Worm (Caenorhabditis elegans) whole organism, L3 larva: ENCODE data around the gene txt-1.

Experiments used
- aly-2 ChIP-seq: fragments of 150-350 bp; optimal IDR thresholded peaks from 2 replicates; lab custom pipeline; 2014; ENCODE audit warnings: missing biosample characterization, missing genetic modification characterization
- ama-1 ChIP-seq: fragments of 150-350 bp; optimal IDR thresholded peaks from 2 replicates; lab custom pipeline; 2018
- ceh-16 ChIP-seq: sonication (generic microtip); optimal IDR thresholded peaks from 2 replicates; lab custom pipeline; 2017; ENCODE audit warnings: missing biosample characterization, missing genetic modification characterization
- ceh-28 ChIP-seq: fragments of 150-350 bp; optimal IDR thresholded peaks from 2 replicates; lab custom pipeline; 2014; ENCODE audit warnings: missing biosample characterization, missing genetic modification reagents, missing genetic modification characterization
- ceh-9 ChIP-seq: sonication (generic microtip); optimal IDR thresholded peaks from 2 replicates; lab custom pipeline; 2018; ENCODE audit warnings: missing biosample characterization, missing genetic modification characterization
- nhr-23 ChIP-seq: fragments of 150-350 bp; optimal IDR thresholded peaks from 2 replicates; lab custom pipeline; 2014; ENCODE audit warnings: missing biosample characterization, missing genetic modification reagents, missing genetic modification characterization
- nhr-76 ChIP-seq: fragments of 150-350 bp; sonication (generic microtip); optimal IDR thresholded peaks from 5 replicates; lab custom pipeline; 2014; ENCODE audit warnings: missing biosample characterization, missing genetic modification characterization
- nhr-77 ChIP-seq: fragments of 150-350 bp; optimal IDR thresholded peaks from 2 replicates; lab custom pipeline; 2014; ENCODE audit warnings: missing biosample characterization, missing genetic modification characterization
- pha-4 ChIP-seq: fragments of 150-350 bp; optimal IDR thresholded peaks from 2 replicates; lab custom pipeline; 2014; ENCODE audit warnings: missing biosample characterization, missing genetic modification reagents, missing genetic modification characterization
- pqm-1 ChIP-seq: fragments of 150-350 bp; optimal IDR thresholded peaks from 2 replicates; lab custom pipeline; 2017; ENCODE audit warnings: missing biosample characterization, missing genetic modification characterization, inconsistent platforms
- tbx-2 ChIP-seq: sonication (generic microtip); optimal IDR thresholded peaks from 2 replicates; lab custom pipeline; 2016; ENCODE audit warnings: mild to moderate bottlenecking, missing genetic modification characterization, missing compliant biosample characterization
- unc-62 ChIP-seq: fragments of 150-350 bp; sonication (generic microtip); optimal IDR thresholded peaks from 4 replicates; lab custom pipeline; 2014; ENCODE audit warnings: missing biosample characterization, missing genetic modification reagents, missing genetic modification characterization
- zag-1 ChIP-seq: fragments of 150-350 bp; optimal IDR thresholded peaks from 2 replicates; lab custom pipeline; 2014; ENCODE audit warnings: missing biosample characterization, missing genetic modification characterization

- TF ChIP-seq nhr-23 (tag; lab: Kevin White, UChicago), result no peak
- no peak for TF ChIP-seq nhr-76 (tag; lab: Kevin White, UChicago)
- no peak for TF ChIP-seq ceh-28
- no peak for TF ChIP-seq pha-4 (tag; lab: Kevin White, UChicago)
- no peak for TF ChIP-seq unc-62
- TF ChIP-seq zag-1 (tag; lab: Kevin White, UChicago), result no peak
- TF ChIP-seq pqm-1 (tag; lab: Kevin White, UChicago), result no peak
- TF ChIP-seq tbx-2, result no peak
- no peak for TF ChIP-seq aly-2 (tag; lab: Kevin White, UChicago)
- TF ChIP-seq ceh-16 (tag; lab: Kevin White, UChicago), result no peak
- no peak for TF ChIP-seq nhr-77 (tag; lab: Kevin White, UChicago)
- no peak for TF ChIP-seq ceh-9 (tag; lab: Kevin White, UChicago)
- TF ChIP-seq ama-1 (lab: Kevin White, UChicago), result no peak
Measured at ce11 chrII:121121-121520, 15.1 kb downstream of the txt-1 start, which contains the start of gene K10B4.3.
